Worm (Caenorhabditis elegans): ENCODE results near the gene srh-288.

ce11 chrV:17821805-17822204, 26.2 kb upstream of the srh-288 start, which contains the start of gene srh-300:
- TF ChIP-seq lsy-2 (tag; optimal IDR thresholded peaks at IDR 0.05) (no peak), unc-39 (tag; optimal IDR thresholded peaks at IDR 0.05) (no peak), bed-3 (GFP tag; optimal IDR thresholded peaks at IDR 0.05) (no peak), ces-1 (GFP tag; optimal IDR thresholded peaks at IDR 0.05) (no peak), nhr-12 (tag; optimal IDR thresholded peaks at IDR 0.05) (no peak), mab-5 (tag; optimal IDR thresholded peaks at IDR 0.05) (no peak), ceh-83 (GFP tag; optimal IDR thresholded peaks at IDR 0.05) (no peak)

All from whole organism, mixed stage, embryonic.